Fruit fly (Drosophila melanogaster): ENCODE data around the gene tal-3A.

tal-3A gene

dm6 chr3R:13799567-13800429 lies 13.1 kb upstream of the tal-3A start (continued):
- peak; percentile 31 for TF ChIP-seq Sox102F (GFP tag; optimal IDR thresholded peaks at IDR 0.05)
- TF ChIP-seq Hand (GFP tag; optimal IDR thresholded peaks at IDR 0.05): peak; percentile 31
- TF ChIP-seq tap (tag; optimal IDR thresholded peaks at IDR 0.05): peak; percentile 25
- TF ChIP-seq schlank (tag; optimal IDR thresholded peaks at IDR 0.05): no peak
- no peak for TF ChIP-seq CG9797 (GFP tag; optimal IDR thresholded peaks at IDR 0.05)
- no peak for TF ChIP-seq zen2 (GFP tag; IDR thresholded peaks at IDR 0.05; ENCODE audit: partially characterized antibody)
- no peak for TF ChIP-seq Nf-YA (GFP tag; IDR thresholded peaks at IDR 0.05)
- TF ChIP-seq CG18599 (GFP tag; optimal IDR thresholded peaks at IDR 0.05): peak; percentile 42
- TF ChIP-seq aop (GFP tag; IDR thresholded peaks at IDR 0.05): no peak
- TF ChIP-seq pnt (GFP tag; optimal IDR thresholded peaks at IDR 0.05): no peak
- no peak for TF ChIP-seq CG4360 (GFP tag; IDR thresholded peaks at IDR 0.05)
- TF ChIP-seq MTF-1 (GFP tag; optimal IDR thresholded peaks at IDR 0.05; ENCODE audit: borderline replicate concordance): no peak
- TF ChIP-seq Kr (GFP tag; optimal IDR thresholded peaks at IDR 0.05): no peak
- no peak for TF ChIP-seq Drgx (GFP tag; IDR thresholded peaks at IDR 0.05)
- no peak for TF ChIP-seq Dad (GFP tag; optimal IDR thresholded peaks at IDR 0.05)
- no peak for TF ChIP-seq knrl (GFP tag; IDR thresholded peaks at IDR 0.05; ENCODE audit: partially characterized antibody)
- no peak for TF ChIP-seq pita (GFP tag; optimal IDR thresholded peaks at IDR 0.05)
- no peak for TF ChIP-seq CG4820 (GFP tag; optimal IDR thresholded peaks at IDR 0.05)
- no peak for TF ChIP-seq Hmx (GFP tag; optimal IDR thresholded peaks at IDR 0.05)
- no peak for TF ChIP-seq Xbp1 (GFP tag; optimal IDR thresholded peaks at IDR 0.05)
- no peak for TF ChIP-seq CG18764 (GFP tag; optimal IDR thresholded peaks at IDR 0.05)
- TF ChIP-seq ssp (GFP tag; IDR thresholded peaks at IDR 0.05): no peak
- no peak for TF ChIP-seq CG10147 (GFP tag; optimal IDR thresholded peaks at IDR 0.05)
- TF ChIP-seq CG10366 (GFP tag; IDR thresholded peaks at IDR 0.05): no peak
- TF ChIP-seq CG2875 (GFP tag; optimal IDR thresholded peaks at IDR 0.05): no peak
- TF ChIP-seq PHDP (tag; optimal IDR thresholded peaks at IDR 0.05): peak; percentile 28
- TF ChIP-seq CG13775 (GFP tag; optimal IDR thresholded peaks at IDR 0.05): peak; percentile 60
- TF ChIP-seq CG14860 (GFP tag; IDR thresholded peaks at IDR 0.05; ENCODE audit: partially characterized antibody): no peak
- peak; percentile 18 for TF ChIP-seq CG18619 (GFP tag; optimal IDR thresholded peaks at IDR 0.05)
- no peak for TF ChIP-seq Mes4 (GFP tag; optimal IDR thresholded peaks at IDR 0.05)
- no peak for TF ChIP-seq CG3407 (GFP tag; optimal IDR thresholded peaks at IDR 0.05)
- TF ChIP-seq Ptx1 (GFP tag; IDR thresholded peaks at IDR 0.05): 0 out of 2 replicates have a peak, but pooled peaks have one; percentile 18
- TF ChIP-seq nmo (GFP tag; optimal IDR thresholded peaks at IDR 0.05): peak; percentile 37
- TF ChIP-seq slbo (GFP tag; IDR thresholded peaks at IDR 0.05): peak; percentile 29; the same call in 1 of the 2 replicates
- TF ChIP-seq Oli (tag; optimal IDR thresholded peaks at IDR 0.05): peak; percentile 41
- TF ChIP-seq lmd (GFP tag; IDR thresholded peaks at IDR 0.05): no peak
- TF ChIP-seq CG10431 (GFP tag; optimal IDR thresholded peaks at IDR 0.05): no peak
- peak; percentile 83 for TF ChIP-seq zf30C (GFP tag; optimal IDR thresholded peaks at IDR 0.05)
- no peak for TF ChIP-seq btn (GFP tag; optimal IDR thresholded peaks at IDR 0.05)
- TF ChIP-seq Dll (GFP tag; IDR thresholded peaks at IDR 0.05; ENCODE audit: partially characterized antibody): no peak
- TF ChIP-seq Poxn (GFP tag; IDR thresholded peaks at IDR 0.05): no peak
- TF ChIP-seq CG13424 (tag; optimal IDR thresholded peaks at IDR 0.05): peak; percentile 50
- TF ChIP-seq CkIIα-i1 (GFP tag; IDR thresholded peaks at IDR 0.05): no peak
- TF ChIP-seq CG6765 (GFP tag; optimal IDR thresholded peaks at IDR 0.05): no peak
- peak; percentile 28 for TF ChIP-seq CG15601 (tag; optimal IDR thresholded peaks at IDR 0.05)
- 0 out of 2 replicates have a peak, but pooled peaks have one; percentile 17 for TF ChIP-seq unc-4 (GFP tag; IDR thresholded peaks at IDR 0.05; ENCODE audit: partially characterized antibody)
- TF ChIP-seq Side (GFP tag; optimal IDR thresholded peaks at IDR 0.05): no peak
- no peak for TF ChIP-seq shn (GFP tag; optimal IDR thresholded peaks at IDR 0.05)
- no peak for TF ChIP-seq Lpt (GFP tag; optimal IDR thresholded peaks at IDR 0.05)

All from whole organism, embryonic.